Worm (Caenorhabditis elegans) whole organism, late embryonic: Measurements from ENCODE around the gene F53A9.6.

Experiments
- C08G9.2 ChIP-seq: sonication (generic microtip); optimal IDR thresholded peaks from 2 replicates; lab custom pipeline; 2016; ENCODE audit warnings: mild to moderate bottlenecking, missing genetic modification characterization, moderate library complexity, missing compliant biosample characterization
- C38D4.7 ChIP-seq: fragments of 200-800 bp; sonication (Bioruptor generic); optimal IDR thresholded peaks from 2 replicates; lab custom pipeline; 2018; ENCODE audit warnings: mild to moderate bottlenecking, missing genetic modification characterization, moderate library complexity, missing compliant biosample characterization
- Y22D7AL.16 ChIP-seq: sonication (generic microtip); optimal IDR thresholded peaks from 2 replicates; lab custom pipeline; 2016; ENCODE audit warnings: missing genetic modification characterization, missing compliant biosample characterization
- ahr-1 ChIP-seq: sonication (generic microtip); optimal IDR thresholded peaks from 2 replicates; lab custom pipeline; 2016; ENCODE audit warnings: missing genetic modification characterization, missing compliant biosample characterization
- ama-1 ChIP-seq: fragments of 150-350 bp; optimal IDR thresholded peaks from 2 replicates; lab custom pipeline; 2014
- ceh-24 ChIP-seq: sonication (generic microtip); optimal IDR thresholded peaks from 2 replicates; lab custom pipeline; 2016; ENCODE audit warnings: mild to moderate bottlenecking, missing genetic modification characterization, missing compliant biosample characterization
- ceh-34 ChIP-seq: sonication (generic microtip); optimal IDR thresholded peaks from 2 replicates; lab custom pipeline; 2016; ENCODE audit warnings: mild to moderate bottlenecking, missing genetic modification characterization, missing compliant biosample characterization
- ceh-6 ChIP-seq: fragments of 200-800 bp; sonication (Bioruptor generic); optimal IDR thresholded peaks from 2 replicates; lab custom pipeline; 2018; ENCODE audit warnings: mild to moderate bottlenecking, missing genetic modification characterization, missing compliant biosample characterization
- dve-1 ChIP-seq: sonication (generic microtip); optimal IDR thresholded peaks from 2 replicates; lab custom pipeline; 2017; ENCODE audit warnings: antibody characterized with exemption, mild to moderate bottlenecking, missing genetic modification characterization, missing compliant biosample characterization
- elt-2 ChIP-seq: sonication (generic microtip); optimal IDR thresholded peaks from 2 replicates; lab custom pipeline; 2016; ENCODE audit warnings: missing genetic modification reagents, missing genetic modification characterization, missing compliant biosample characterization
- pqm-1 ChIP-seq: sonication (generic microtip); optimal IDR thresholded peaks from 2 replicates; lab custom pipeline; 2016; ENCODE audit warnings: missing genetic modification characterization, missing compliant biosample characterization
- rnt-1 ChIP-seq: sonication (generic microtip); optimal IDR thresholded peaks from 2 replicates; lab custom pipeline; 2016; ENCODE audit warnings: missing genetic modification characterization, missing compliant biosample characterization
- tbx-2 ChIP-seq: sonication (generic microtip); optimal IDR thresholded peaks from 2 replicates; lab custom pipeline; 2016; ENCODE audit warnings: missing genetic modification characterization, missing compliant biosample characterization
- tbx-7 ChIP-seq: sonication (generic microtip); optimal IDR thresholded peaks from 2 replicates; lab custom pipeline; 2016; ENCODE audit warnings: missing genotype, missing genetic modification characterization, missing compliant biosample characterization

ce11 chrX:8745524-8745923 is 31.9 kb upstream of the F53A9.6 start:
- TF ChIP-seq ama-1 (lab: Kevin White, UChicago), result no peak
- TF ChIP-seq tbx-7 (tag; lab: Kevin White, UChicago), result no peak
- TF ChIP-seq rnt-1 (tag; lab: Kevin White, UChicago), result no peak
- no peak for TF ChIP-seq Y22D7AL.16 (tag; lab: Kevin White, UChicago)
- no peak for TF ChIP-seq C38D4.7 (GFP tag; lab: Kevin White, UChicago)
- no peak for TF ChIP-seq ceh-6 (GFP tag; lab: Kevin White, UChicago)
- TF ChIP-seq elt-2 (tag; lab: Kevin White, UChicago), result no peak
- TF ChIP-seq tbx-2 (tag; lab: Kevin White, UChicago), result no peak
- TF ChIP-seq ceh-34 (tag; lab: Kevin White, UChicago), result no peak
- TF ChIP-seq pqm-1 (tag; lab: Kevin White, UChicago), result no peak
- no peak for TF ChIP-seq dve-1 (tag; lab: Kevin White, UChicago)
- no peak for TF ChIP-seq ceh-24 (tag; lab: Kevin White, UChicago)
- no peak for TF ChIP-seq C08G9.2 (tag; lab: Kevin White, UChicago)
- no peak for TF ChIP-seq ahr-1 (tag; lab: Kevin White, UChicago)
